Fruit fly (Drosophila melanogaster): ENCODE results near the gene Dfd.

The Dfd gene

dm6 chr3R:6816272-6816980 lies 24.8 kb downstream of the Dfd start (continued):
- TF ChIP-seq CG6808 (GFP tag; optimal IDR thresholded peaks at IDR 0.05) (no peak), salr (GFP tag; optimal IDR thresholded peaks at IDR 0.05) (no peak), dsx (GFP tag; optimal IDR thresholded peaks at IDR 0.05; ENCODE audit: poor library complexity, severe bottlenecking) (no peak)

dm6 chr3R:6817200-6817599 lies 25.6 kb downstream of the Dfd start:
- no peak for TF ChIP-seq CG32006 (GFP tag; optimal IDR thresholded peaks at IDR 0.05)
- TF ChIP-seq Hr38 (GFP tag; optimal IDR thresholded peaks at IDR 0.05) = no peak
- TF ChIP-seq CG8119 (GFP tag; IDR thresholded peaks at IDR 0.05) = no peak
- no peak for TF ChIP-seq topi (GFP tag; optimal IDR thresholded peaks at IDR 0.05)
- no peak for TF ChIP-seq Eip78C (GFP tag)
- TF ChIP-seq Met (GFP tag; optimal IDR thresholded peaks at IDR 0.05) = no peak
- TF ChIP-seq CG6163 (GFP tag; IDR thresholded peaks at IDR 0.05) = no peak
- no peak for TF ChIP-seq CG16779 (tag; optimal IDR thresholded peaks at IDR 0.05)
- TF ChIP-seq Gug (GFP tag; IDR thresholded peaks at IDR 0.05) = no peak
- TF ChIP-seq eg (GFP tag; IDR thresholded peaks at IDR 0.05) = no peak
- no peak for TF ChIP-seq OdsH (GFP tag; optimal IDR thresholded peaks at IDR 0.05)
- TF ChIP-seq CG3032 (tag; optimal IDR thresholded peaks at IDR 0.05) = no peak
- no peak for TF ChIP-seq CG10669 (GFP tag; optimal IDR thresholded peaks at IDR 0.05)
- TF ChIP-seq dac (GFP tag; optimal IDR thresholded peaks at IDR 0.05) = no peak
- no peak for TF ChIP-seq dsx (GFP tag; optimal IDR thresholded peaks at IDR 0.05; ENCODE audit: poor library complexity, severe bottlenecking)
- no peak for TF ChIP-seq Ets21C (GFP tag; optimal IDR thresholded peaks at IDR 0.05)
- TF ChIP-seq CG11762 (GFP tag; optimal IDR thresholded peaks at IDR 0.05; ENCODE audit: insufficient read depth) = no peak

- peak; percentile 76 for TF ChIP-seq CG6163 (GFP tag; IDR thresholded peaks at IDR 0.05)
- peak; percentile 45 for TF ChIP-seq Hr39 (GFP tag; optimal IDR thresholded peaks at IDR 0.05)
- TF ChIP-seq Eip78C (GFP tag) = peak; percentile 89
- peak; percentile 76 for TF ChIP-seq fkh (GFP tag; optimal IDR thresholded peaks at IDR 0.05)
- TF ChIP-seq eg (GFP tag; IDR thresholded peaks at IDR 0.05) = peak; percentile 71
- no peak for TF ChIP-seq Hr38 (GFP tag; optimal IDR thresholded peaks at IDR 0.05)
- TF ChIP-seq CG31627 (GFP tag; optimal IDR thresholded peaks at IDR 0.05) = peak; percentile 55
- no peak for TF ChIP-seq CG9139 (GFP tag; optimal IDR thresholded peaks at IDR 0.05)
- no peak for TF ChIP-seq Ets21C (GFP tag; optimal IDR thresholded peaks at IDR 0.05)
- peak; percentile 40 for TF ChIP-seq acj6 (GFP tag; optimal IDR thresholded peaks at IDR 0.05)
- TF ChIP-seq Eip75B (GFP tag; optimal IDR thresholded peaks at IDR 0.05) = peak; percentile 48
- TF ChIP-seq OdsH (GFP tag; optimal IDR thresholded peaks at IDR 0.05) = peak; percentile 54
- TF ChIP-seq CG6854 (GFP tag; optimal IDR thresholded peaks at IDR 0.05) = no peak
- peak; percentile 46 for TF ChIP-seq cyc (GFP tag; optimal IDR thresholded peaks at IDR 0.05)
- TF ChIP-seq fd85E (GFP tag; optimal IDR thresholded peaks at IDR 0.05) = no peak
- peak; percentile 47 for TF ChIP-seq Smox (GFP tag; optimal IDR thresholded peaks at IDR 0.05)
- peak; percentile 50 for TF ChIP-seq CG8319 (GFP tag; optimal IDR thresholded peaks at IDR 0.05)
- TF ChIP-seq Hr4 (GFP tag; optimal IDR thresholded peaks at IDR 0.05) = peak; percentile 66
- peak; percentile 2 for TF ChIP-seq CG10669 (GFP tag; optimal IDR thresholded peaks at IDR 0.05)
- TF ChIP-seq CG6792 (GFP tag; optimal IDR thresholded peaks at IDR 0.05) = peak; percentile 34
- TF ChIP-seq lz (GFP tag; optimal IDR thresholded peaks at IDR 0.05) = peak; percentile 43
- TF ChIP-seq Sox102F (GFP tag; optimal IDR thresholded peaks at IDR 0.05) = peak; percentile 23
- peak; percentile 67 for TF ChIP-seq CG3919 (GFP tag; optimal IDR thresholded peaks at IDR 0.05)
- TF ChIP-seq topi (GFP tag; optimal IDR thresholded peaks at IDR 0.05) = peak; percentile 31
- TF ChIP-seq CG4318 (GFP tag; optimal IDR thresholded peaks at IDR 0.05) = no peak
- peak; percentile 60 for TF ChIP-seq Met (GFP tag; optimal IDR thresholded peaks at IDR 0.05)
- peak; percentile 31; the same call in 1 of the 3 replicates for TF ChIP-seq CG8119 (GFP tag; IDR thresholded peaks at IDR 0.05)
- TF ChIP-seq net (GFP tag; optimal IDR thresholded peaks at IDR 0.05) = peak; percentile 54
- TF ChIP-seq Eip93F (GFP tag; optimal IDR thresholded peaks at IDR 0.05) = no peak
- peak; percentile 5 for TF ChIP-seq CG10631 (GFP tag; optimal IDR thresholded peaks at IDR 0.05)
- TF ChIP-seq Sox14 (GFP tag; optimal IDR thresholded peaks at IDR 0.05) = peak; percentile 39
- TF ChIP-seq CG6276 (GFP tag; optimal IDR thresholded peaks at IDR 0.05) = peak; percentile 26
- TF ChIP-seq CG15336 (GFP tag; IDR thresholded peaks at IDR 0.05) = peak; percentile 45; the same call in 1 of the 2 replicates
- peak; percentile 83 for TF ChIP-seq svp (GFP tag)
- peak; percentile 49 for TF ChIP-seq achi (GFP tag; optimal IDR thresholded peaks at IDR 0.05)
Measured at dm6 chr3R:6817977-6818903, 26.6 kb downstream of the Dfd start.
